Worm (Caenorhabditis elegans) whole organism, mixed stage, embryonic: Measurements from ENCODE around the gene dod-17.

Experiments used
- blmp-1 ChIP-seq: fragments of 150-350 bp; optimal IDR thresholded peaks from 2 replicates; lab custom pipeline; 2014; ENCODE audit warnings: missing biosample characterization, missing genetic modification characterization
- drap-1 ChIP-seq: fragments of 200-800 bp; sonication (Bioruptor generic); optimal IDR thresholded peaks from 3 replicates; lab custom pipeline; 2018; ENCODE audit warnings: mild to moderate bottlenecking, missing genetic modification characterization, missing compliant biosample characterization
- lin-32 ChIP-seq: fragments of 200-800 bp; sonication (Bioruptor generic); optimal IDR thresholded peaks from 2 replicates; lab custom pipeline; 2018; ENCODE audit warnings: mild to moderate bottlenecking, missing genetic modification characterization, missing compliant biosample characterization
- mep-1 ChIP-seq: fragments of 150-350 bp; optimal IDR thresholded peaks from 2 replicates; lab custom pipeline; 2017; ENCODE audit warnings: missing biosample characterization, missing genetic modification reagents, missing genetic modification characterization, inconsistent platforms
- unc-62 ChIP-seq: fragments of 150-350 bp; optimal IDR thresholded peaks from 2 replicates; lab custom pipeline; 2014; ENCODE audit warnings: missing biosample characterization, missing genetic modification reagents, missing genetic modification characterization

- no peak for TF ChIP-seq lin-32 (GFP tag; lab: Kevin White, UChicago)
- no peak for TF ChIP-seq drap-1
- no peak for TF ChIP-seq unc-62 (GFP tag; lab: Kevin White, UChicago)
- no peak for TF ChIP-seq blmp-1 (tag; lab: Kevin White, UChicago)
- TF ChIP-seq mep-1 (tag; lab: Kevin White, UChicago): no peak
Measured at ce11 chrIV:12985961-12986360, 9.9 kb downstream of the dod-17 start, which contains the start of gene K10D11.3.
